Worm (Caenorhabditis elegans): ENCODE results near the gene T27E7.5.

- TF ChIP-seq dao-5 (tag; optimal IDR thresholded peaks at IDR 0.05) (no peak), him-1 (tag; optimal IDR thresholded peaks at IDR 0.05) (no peak)
Measured at ce11 chrIV:14573068-14573467, 36.1 kb downstream of the T27E7.5 start.
